Worm (Caenorhabditis elegans) whole organism, L2 larva: ENCODE measurements around the gene spe-43.

Source experiments
- C34F6.9 ChIP-seq: fragments of 150-350 bp; optimal IDR thresholded peaks from 2 replicates; lab custom pipeline; 2014; ENCODE audit warnings: missing biosample characterization, missing genetic modification characterization
- F13H6.1 ChIP-seq: sonication (generic microtip); optimal IDR thresholded peaks from 2 replicates; lab custom pipeline; 2016; ENCODE audit warnings: missing genetic modification characterization, missing compliant biosample characterization
- R02D3.7 ChIP-seq: fragments of 150-350 bp; optimal IDR thresholded peaks from 2 replicates; lab custom pipeline; 2014; ENCODE audit warnings: missing biosample characterization, missing genetic modification characterization
- Y55F3AM.14 ChIP-seq: fragments of 200-800 bp; sonication (Bioruptor generic); optimal IDR thresholded peaks from 2 replicates; lab custom pipeline; 2018; ENCODE audit warnings: mild to moderate bottlenecking, missing genetic modification characterization, missing compliant biosample characterization
- ZK546.5 ChIP-seq: sonication (generic microtip); optimal IDR thresholded peaks from 2 replicates; lab custom pipeline; 2017; ENCODE audit warnings: missing biosample characterization, missing genetic modification characterization
- alr-1 ChIP-seq: fragments of 150-350 bp; optimal IDR thresholded peaks from 2 replicates; lab custom pipeline; 2014; ENCODE audit warnings: missing biosample characterization, missing genetic modification characterization
- aly-2 ChIP-seq: fragments of 150-350 bp; optimal IDR thresholded peaks from 2 replicates; lab custom pipeline; 2014; ENCODE audit warnings: missing biosample characterization, missing genetic modification characterization
- ama-1 ChIP-seq: fragments of 150-350 bp; optimal IDR thresholded peaks from 2 replicates; lab custom pipeline; 2018; ENCODE audit warnings: inconsistent platforms
- crh-2 ChIP-seq: sonication (generic microtip); optimal IDR thresholded peaks from 2 replicates; lab custom pipeline; 2017; ENCODE audit warnings: missing biosample characterization, missing genetic modification characterization
- dmd-4 ChIP-seq: sonication (generic microtip); optimal IDR thresholded peaks from 2 replicates; lab custom pipeline; 2017; ENCODE audit warnings: missing biosample characterization, missing genetic modification characterization
- egl-27 ChIP-seq: sonication (generic microtip); optimal IDR thresholded peaks from 3 replicates; lab custom pipeline; 2017; ENCODE audit warnings: missing biosample characterization, missing genetic modification reagents, missing genetic modification characterization
- elt-3 ChIP-seq: sonication (generic microtip); optimal IDR thresholded peaks from 2 replicates; lab custom pipeline; 2017; ENCODE audit warnings: missing biosample characterization, missing genetic modification characterization
- fos-1 ChIP-seq: fragments of 150-350 bp; optimal IDR thresholded peaks from 2 replicates; lab custom pipeline; 2014; ENCODE audit warnings: missing biosample characterization, missing genetic modification characterization
- lin-11 ChIP-seq: fragments of 150-350 bp; sonication (generic microtip); optimal IDR thresholded peaks from 2 replicates; lab custom pipeline; 2014; ENCODE audit warnings: missing biosample characterization, missing genetic modification characterization, inconsistent platforms, mixed read lengths
- lin-39 ChIP-seq: fragments of 150-350 bp; optimal IDR thresholded peaks from 2 replicates; lab custom pipeline; 2014; ENCODE audit warnings: missing biosample characterization, missing genetic modification reagents, missing genetic modification characterization
- lsy-2 ChIP-seq, 2 experiments: fragments of 150-350 bp in 1 of 2; sonication (generic microtip) in 1 of 2; optimal IDR thresholded peaks; 2 replicates each; lab custom pipeline; 2014 to 2017; ENCODE audit warnings: missing biosample characterization in 2 of 2, missing genetic modification characterization in 2 of 2
- mab-5 ChIP-seq: fragments of 150-350 bp; optimal IDR thresholded peaks from 2 replicates; lab custom pipeline; 2014; ENCODE audit warnings: missing biosample characterization, missing genetic modification characterization
- mbf-1 ChIP-seq: sonication (generic microtip); optimal IDR thresholded peaks from 2 replicates; lab custom pipeline; 2017; ENCODE audit warnings: missing biosample characterization, missing genetic modification characterization
- mdl-1 ChIP-seq, 2 experiments: fragments of 150-350 bp in 1 of 2; sonication (generic microtip) in 1 of 2; optimal IDR thresholded peaks; 2 replicates each; lab custom pipeline; 2017; ENCODE audit warnings: missing biosample characterization in 2 of 2, missing genetic modification characterization in 2 of 2
- nhr-10 ChIP-seq: sonication (generic microtip); optimal IDR thresholded peaks from 2 replicates; lab custom pipeline; 2017; ENCODE audit warnings: missing biosample characterization, missing genetic modification characterization
- nhr-11 ChIP-seq: fragments of 150-350 bp; optimal IDR thresholded peaks from 2 replicates; lab custom pipeline; 2014; ENCODE audit warnings: missing biosample characterization, missing genetic modification characterization
- nhr-12 ChIP-seq: fragments of 150-350 bp; optimal IDR thresholded peaks from 2 replicates; lab custom pipeline; 2014; ENCODE audit warnings: missing biosample characterization, missing genetic modification characterization
- nhr-21 ChIP-seq: fragments of 150-350 bp; optimal IDR thresholded peaks from 2 replicates; lab custom pipeline; 2014; ENCODE audit warnings: missing biosample characterization, missing genetic modification characterization
- nhr-23 ChIP-seq: fragments of 150-350 bp; optimal IDR thresholded peaks from 2 replicates; lab custom pipeline; 2014; ENCODE audit warnings: missing biosample characterization, missing genetic modification reagents, missing genetic modification characterization
- nhr-237 ChIP-seq: fragments of 150-350 bp; optimal IDR thresholded peaks from 2 replicates; lab custom pipeline; 2014; ENCODE audit warnings: missing biosample characterization, missing genetic modification characterization
- nhr-25 ChIP-seq: fragments of 150-350 bp; sonication (generic microtip); optimal IDR thresholded peaks from 3 replicates; lab custom pipeline; 2014; ENCODE audit warnings: missing biosample characterization, missing genetic modification characterization
- nhr-6 ChIP-seq: fragments of 150-350 bp; optimal IDR thresholded peaks from 2 replicates; lab custom pipeline; 2014; ENCODE audit warnings: missing biosample characterization, missing genetic modification characterization
- nhr-77 ChIP-seq: fragments of 150-350 bp; optimal IDR thresholded peaks from 2 replicates; lab custom pipeline; 2014; ENCODE audit warnings: missing biosample characterization, missing genetic modification characterization
- peb-1 ChIP-seq: fragments of 150-350 bp; optimal IDR thresholded peaks from 2 replicates; lab custom pipeline; 2014; ENCODE audit warnings: missing biosample characterization, missing genetic modification characterization
- sem-4 ChIP-seq: fragments of 150-350 bp; optimal IDR thresholded peaks from 2 replicates; lab custom pipeline; 2014; ENCODE audit warnings: missing biosample characterization, missing genetic modification reagents, missing genetic modification characterization
- skn-1 ChIP-seq: sonication (generic microtip); optimal IDR thresholded peaks from 2 replicates; lab custom pipeline; 2017; ENCODE audit warnings: missing biosample characterization, missing genetic modification characterization
- sma-3 ChIP-seq: sonication (generic microtip); optimal IDR thresholded peaks from 2 replicates; lab custom pipeline; 2016; ENCODE audit warnings: missing genetic modification reagents, missing genetic modification characterization, missing compliant biosample characterization
- unc-39 ChIP-seq: fragments of 150-350 bp; optimal IDR thresholded peaks from 2 replicates; lab custom pipeline; 2014; ENCODE audit warnings: missing biosample characterization, missing genetic modification characterization
- unc-55 ChIP-seq: fragments of 150-350 bp; sonication (generic microtip); optimal IDR thresholded peaks from 3 replicates; lab custom pipeline; 2014; ENCODE audit warnings: missing biosample characterization, missing genetic modification reagents, missing genetic modification characterization
- zag-1 ChIP-seq: fragments of 150-350 bp; optimal IDR thresholded peaks from 2 replicates; lab custom pipeline; 2014; ENCODE audit warnings: missing biosample characterization, missing genetic modification characterization
- ztf-4 ChIP-seq: fragments of 150-350 bp; optimal IDR thresholded peaks from 2 replicates; lab custom pipeline; 2014; ENCODE audit warnings: missing biosample characterization, missing genetic modification characterization

Gene spe-43

ce11 chrIV:13142254-13142653 is at the start of gene spe-43:
Gene spe-43 (minus strand): TSS chrIV:13142354.
- TF ChIP-seq lsy-2 (tag; optimal IDR thresholded peaks at IDR 0.05; lab: Kevin White, UChicago) (no peak), crh-2 (tag; lab: Kevin White, UChicago) (no peak), nhr-21 (tag; lab: Kevin White, UChicago) (no peak), mbf-1 (tag; lab: Kevin White, UChicago) (no peak)

- no peak for TF ChIP-seq skn-1 (tag; lab: Kevin White, UChicago)
- no peak for TF ChIP-seq nhr-25 (tag; lab: Kevin White, UChicago)
- TF ChIP-seq lin-39, result no peak
- TF ChIP-seq nhr-10 (tag; lab: Kevin White, UChicago), result no peak
- no peak for TF ChIP-seq mdl-1 (tag; optimal IDR thresholded peaks at IDR 0.05; lab: Kevin White, UChicago)
- TF ChIP-seq mbf-1 (tag; lab: Kevin White, UChicago), result no peak
- TF ChIP-seq F13H6.1 (tag; lab: Kevin White, UChicago), result no peak
- no peak for TF ChIP-seq elt-3 (tag; lab: Kevin White, UChicago)
- no peak for TF ChIP-seq nhr-12
- no peak for TF ChIP-seq ama-1 (lab: Kevin White, UChicago)
- no peak for TF ChIP-seq nhr-237 (tag; lab: Kevin White, UChicago)
- TF ChIP-seq crh-2 (tag; lab: Kevin White, UChicago), result no peak
- TF ChIP-seq sem-4, result no peak
- TF ChIP-seq mab-5, result no peak
- no peak for TF ChIP-seq zag-1 (tag; lab: Kevin White, UChicago)
- TF ChIP-seq egl-27, result no peak
- no peak for TF ChIP-seq fos-1 (tag; lab: Kevin White, UChicago)
- TF ChIP-seq dmd-4 (tag; lab: Kevin White, UChicago), result no peak
- no peak for TF ChIP-seq ztf-4 (tag; lab: Kevin White, UChicago)
- TF ChIP-seq aly-2 (tag; lab: Kevin White, UChicago), result no peak
- TF ChIP-seq, all 48 proteins: peak for 0
Measured at ce11 chrIV:13190075-13190474, 47.9 kb upstream of the spe-43 start.

- TF ChIP-seq sem-4, result no peak
- no peak for TF ChIP-seq lsy-2 (tag; optimal IDR thresholded peaks at IDR 0.05; lab: Kevin White, UChicago)
- TF ChIP-seq alr-1, result no peak
- TF ChIP-seq peb-1 (tag; lab: Kevin White, UChicago), result no peak
- TF ChIP-seq nhr-21 (tag; lab: Kevin White, UChicago), result no peak
- no peak for TF ChIP-seq nhr-77
- no peak for TF ChIP-seq lin-11
- no peak for TF ChIP-seq mdl-1 (tag; optimal IDR thresholded peaks at IDR 0.05; lab: Kevin White, UChicago)
- no peak for TF ChIP-seq nhr-23 (tag; lab: Kevin White, UChicago)
Measured at ce11 chrIV:13189467-13189866, 47.3 kb upstream of the spe-43 start, which contains the start of gene F58D2.2. Gene F58D2.2 (plus strand): TSS chrIV:13189767.

ce11 chrIV:13188959-13189358 is 46.8 kb upstream of the spe-43 start, which contains the start of gene F58D2.4:
Gene F58D2.4 (minus strand): TSS chrIV:13189059.
- TF ChIP-seq nhr-11 (tag; lab: Kevin White, UChicago) (no peak), nhr-23 (tag; lab: Kevin White, UChicago) (no peak), sma-3 (GFP tag; lab: Kevin White, UChicago) (no peak), nhr-6 (tag; lab: Kevin White, UChicago) (no peak), C34F6.9 (tag; lab: Kevin White, UChicago) (no peak), peb-1 (tag; lab: Kevin White, UChicago) (no peak), mab-5 (no peak)

- TF ChIP-seq sma-3 (GFP tag; lab: Kevin White, UChicago) (no peak), ztf-4 (tag; lab: Kevin White, UChicago) (no peak), nhr-23 (tag; lab: Kevin White, UChicago) (no peak), nhr-11 (tag; lab: Kevin White, UChicago) (no peak), ZK546.5 (tag; lab: Kevin White, UChicago) (no peak), C34F6.9 (tag; lab: Kevin White, UChicago) (no peak), Y55F3AM.14 (GFP tag; lab: Kevin White, UChicago) (no peak), crh-2 (tag; lab: Kevin White, UChicago) (no peak), unc-55 (GFP tag; lab: Kevin White, UChicago) (no peak), nhr-10 (tag; lab: Kevin White, UChicago) (no peak), unc-39 (no peak), ama-1 (lab: Kevin White, UChicago) (no peak), R02D3.7 (tag; lab: Kevin White, UChicago) (no peak), skn-1 (tag; lab: Kevin White, UChicago) (no peak), nhr-21 (tag; lab: Kevin White, UChicago) (no peak), mdl-1 (tag; optimal IDR thresholded peaks at IDR 0.05; lab: Kevin White, UChicago) (no peak)
- TF ChIP-seq, all 48 proteins: peak for 0
Measured at ce11 chrIV:13180723-13181122, 38.6 kb upstream of the spe-43 start, which contains the start of gene F58D2.3. Gene F58D2.3 (minus strand): TSS chrIV:13180823.
